Worm (Caenorhabditis elegans) whole organism, late embryonic: ENCODE data around the gene K10B4.1.

Experiments
- C38D4.7 ChIP-seq: fragments of 200-800 bp; sonication (Bioruptor generic); optimal IDR thresholded peaks from 2 replicates; lab custom pipeline; 2018; ENCODE audit warnings: mild to moderate bottlenecking, missing genetic modification characterization, moderate library complexity, missing compliant biosample characterization
- F13H6.1 ChIP-seq: sonication (generic microtip); optimal IDR thresholded peaks from 2 replicates; lab custom pipeline; 2016; ENCODE audit warnings: missing genetic modification characterization, missing compliant biosample characterization
- T23F11.4 ChIP-seq: fragments of 200-800 bp; sonication (Bioruptor generic); optimal IDR thresholded peaks from 2 replicates; lab custom pipeline; 2018; ENCODE audit warnings: mild to moderate bottlenecking, missing genetic modification characterization, missing compliant biosample characterization
- ahr-1 ChIP-seq: sonication (generic microtip); optimal IDR thresholded peaks from 2 replicates; lab custom pipeline; 2016; ENCODE audit warnings: missing genetic modification characterization, missing compliant biosample characterization
- ceh-14 ChIP-seq: sonication (generic microtip); optimal IDR thresholded peaks from 2 replicates; lab custom pipeline; 2016; ENCODE audit warnings: missing genotype, missing genetic modification characterization, missing compliant biosample characterization
- ceh-18 ChIP-seq: sonication (generic microtip); optimal IDR thresholded peaks from 2 replicates; lab custom pipeline; 2016; ENCODE audit warnings: missing genetic modification characterization, missing compliant biosample characterization
- ceh-19 ChIP-seq: fragments of 200-800 bp; sonication (Bioruptor generic); optimal IDR thresholded peaks from 2 replicates; lab custom pipeline; 2018; ENCODE audit warnings: mild to moderate bottlenecking, missing genetic modification characterization, missing compliant biosample characterization
- ceh-2 ChIP-seq: sonication (generic microtip); optimal IDR thresholded peaks from 2 replicates; lab custom pipeline; 2016; ENCODE audit warnings: missing genotype, missing genetic modification characterization, missing compliant biosample characterization
- ceh-22 ChIP-seq: sonication (generic microtip); optimal IDR thresholded peaks from 2 replicates; lab custom pipeline; 2017; ENCODE audit warnings: missing biosample characterization, missing genetic modification characterization
- ceh-30 ChIP-seq: fragments of 150-350 bp; optimal IDR thresholded peaks from 2 replicates; lab custom pipeline; 2014; ENCODE audit warnings: missing biosample characterization, missing genetic modification characterization
- ceh-31 ChIP-seq: sonication (generic microtip); optimal IDR thresholded peaks from 2 replicates; lab custom pipeline; 2016; ENCODE audit warnings: missing genetic modification characterization, missing compliant biosample characterization
- ceh-45 ChIP-seq: fragments of 200-800 bp; sonication (Bioruptor generic); IDR thresholded peaks from 2 replicates; pipeline ENCODE4 v1.3.6; 2022; ENCODE audit warnings: missing genetic modification reagents, missing genetic modification characterization, missing compliant biosample characterization
- che-1 ChIP-seq: sonication (generic microtip); optimal IDR thresholded peaks from 2 replicates; lab custom pipeline; 2016; ENCODE audit warnings: mild to moderate bottlenecking, missing genetic modification characterization, missing compliant biosample characterization
- elt-2 ChIP-seq: sonication (generic microtip); optimal IDR thresholded peaks from 2 replicates; lab custom pipeline; 2016; ENCODE audit warnings: missing genetic modification reagents, missing genetic modification characterization, missing compliant biosample characterization
- fkh-6 ChIP-seq: sonication (generic microtip); optimal IDR thresholded peaks from 2 replicates; lab custom pipeline; 2016; ENCODE audit warnings: missing genetic modification characterization, missing compliant biosample characterization
- gmeb-2 ChIP-seq: sonication (generic microtip); optimal IDR thresholded peaks from 2 replicates; lab custom pipeline; 2016; ENCODE audit warnings: missing genetic modification characterization, inconsistent platforms, missing compliant biosample characterization
- hlh-15 ChIP-seq: sonication (generic microtip); optimal IDR thresholded peaks from 2 replicates; lab custom pipeline; 2016; ENCODE audit warnings: missing genetic modification characterization, missing compliant biosample characterization
- hlh-8 ChIP-seq: sonication (generic microtip); optimal IDR thresholded peaks from 2 replicates; lab custom pipeline; 2016; ENCODE audit warnings: missing genotype, missing genetic modification characterization, missing compliant biosample characterization
- mec-3 ChIP-seq: sonication (generic microtip); optimal IDR thresholded peaks from 2 replicates; lab custom pipeline; 2016; ENCODE audit warnings: borderline replicate concordance, missing genetic modification characterization, missing compliant biosample characterization
- odd-2 ChIP-seq: sonication (generic microtip); optimal IDR thresholded peaks from 2 replicates; lab custom pipeline; 2017; ENCODE audit warnings: antibody characterized with exemption, mild to moderate bottlenecking, missing genetic modification characterization, missing compliant biosample characterization
- pat-9 ChIP-seq: fragments of 200-800 bp; sonication (Bioruptor generic); optimal IDR thresholded peaks from 2 replicates; lab custom pipeline; 2018; ENCODE audit warnings: mild to moderate bottlenecking, missing genetic modification characterization, moderate library complexity, missing compliant biosample characterization
- pha-2 ChIP-seq: sonication (generic microtip); optimal IDR thresholded peaks from 2 replicates; lab custom pipeline; 2017; ENCODE audit warnings: mild to moderate bottlenecking, missing genetic modification characterization, missing compliant biosample characterization
- pha-4 ChIP-seq: fragments of 150-350 bp; optimal IDR thresholded peaks from 2 replicates; lab custom pipeline; 2018; ENCODE audit warnings: missing biosample characterization, missing genetic modification reagents, missing genetic modification characterization
- ref-2 ChIP-seq: sonication (generic microtip); optimal IDR thresholded peaks from 2 replicates; lab custom pipeline; 2016; ENCODE audit warnings: missing genetic modification characterization, missing compliant biosample characterization
- unc-42 ChIP-seq: sonication (generic microtip); optimal IDR thresholded peaks from 2 replicates; lab custom pipeline; 2016; ENCODE audit warnings: missing genotype, missing genetic modification characterization, missing compliant biosample characterization
- unc-86 ChIP-seq: sonication (generic microtip); optimal IDR thresholded peaks from 2 replicates; lab custom pipeline; 2016; ENCODE audit warnings: missing genetic modification characterization, missing compliant biosample characterization
- ztf-16 ChIP-seq: sonication (generic microtip); optimal IDR thresholded peaks from 2 replicates; lab custom pipeline; 2017; ENCODE audit warnings: missing genetic modification characterization, missing compliant biosample characterization

K10B4.1 gene

ce11 chrII:178993-179392 is 43.7 kb downstream of the K10B4.1 start, which contains the start of gene T01D1.4:
Gene T01D1.4 (minus strand): TSS chrII:179093.
- TF ChIP-seq ref-2 (tag; lab: Kevin White, UChicago) (no peak), che-1 (tag; lab: Kevin White, UChicago) (no peak), ahr-1 (tag; lab: Kevin White, UChicago) (no peak), hlh-8 (tag; lab: Kevin White, UChicago) (no peak), ceh-2 (tag; lab: Kevin White, UChicago) (no peak), odd-2 (tag; lab: Kevin White, UChicago) (no peak), ceh-30 (tag; lab: Kevin White, UChicago) (no peak), hlh-15 (tag; lab: Kevin White, UChicago) (no peak), C38D4.7 (GFP tag; lab: Kevin White, UChicago) (no peak), ceh-18 (tag; lab: Kevin White, UChicago) (no peak), gmeb-2 (tag; lab: Kevin White, UChicago) (no peak)

ce11 chrII:186504-186903 is 51.2 kb downstream of the K10B4.1 start, which contains the start of gene T01D1.8:
Gene T01D1.8 (plus strand): TSS chrII:186739.
- peak; percentile 70 for TF ChIP-seq elt-2 (tag; lab: Kevin White, UChicago)
- TF ChIP-seq ceh-19 (GFP tag; lab: Kevin White, UChicago) = no peak

- TF ChIP-seq ceh-19 (GFP tag; lab: Kevin White, UChicago) (no peak), unc-42 (tag; lab: Kevin White, UChicago) (no peak), pha-2 (tag; lab: Kevin White, UChicago) (no peak), gmeb-2 (tag; lab: Kevin White, UChicago) (no peak), ref-2 (tag; lab: Kevin White, UChicago) (no peak), ceh-31 (tag; lab: Kevin White, UChicago) (no peak), F13H6.1 (no peak), odd-2 (tag; lab: Kevin White, UChicago) (no peak), fkh-6 (tag; lab: Kevin White, UChicago) (no peak), hlh-15 (tag; lab: Kevin White, UChicago) (no peak), ceh-30 (tag; lab: Kevin White, UChicago) (no peak), mec-3 (tag; lab: Kevin White, UChicago) (no peak), unc-86 (tag; lab: Kevin White, UChicago) (no peak), pha-4 (tag; lab: Kevin White, UChicago) (no peak), T23F11.4 (GFP tag; lab: Kevin White, UChicago) (no peak), ceh-14 (tag; lab: Kevin White, UChicago) (no peak), ceh-22 (tag; lab: Kevin White, UChicago) (no peak), pat-9 (tag; lab: Kevin White, UChicago) (no peak), ztf-16 (no peak), ceh-45 (no peak)
Observed at ce11 chrII:188967-189366, 53.7 kb downstream of the K10B4.1 start, which contains the start of gene T01D1.5. Gene T01D1.5 (minus strand): TSS chrII:189067.
